Fruit fly (Drosophila melanogaster) whole organism, wandering third instar larva: Measurements from ENCODE around the gene CG34160.

Experiments
- GATAd ChIP-seq: sonication (Bioruptor generic); optimal IDR thresholded peaks from 2 replicates; lab custom pipeline; 2016; ENCODE audit warnings: missing biosample characterization, missing genetic modification characterization
- HLH106 ChIP-seq: fragments of 200-800 bp; optimal IDR thresholded peaks from 3 replicates; lab custom pipeline; 2019; ENCODE audit warnings: missing biosample characterization, mild to moderate bottlenecking, missing genetic modification characterization, moderate library complexity
- Myc ChIP-seq: fragments of >200 bp; optimal IDR thresholded peaks from 2 replicates; lab custom pipeline; 2017
- dmrt93B ChIP-seq: fragments of 200-800 bp; sonication (Bioruptor generic); optimal IDR thresholded peaks from 2 replicates; lab custom pipeline; 2018; ENCODE audit warnings: missing biosample characterization, mild to moderate bottlenecking, missing genetic modification characterization
- h ChIP-seq: fragments of 200-800 bp; sonication (Bioruptor generic); optimal IDR thresholded peaks from 3 replicates; lab custom pipeline; 2016; ENCODE audit warnings: missing biosample characterization, mild to moderate bottlenecking, missing genetic modification characterization

DNA sequence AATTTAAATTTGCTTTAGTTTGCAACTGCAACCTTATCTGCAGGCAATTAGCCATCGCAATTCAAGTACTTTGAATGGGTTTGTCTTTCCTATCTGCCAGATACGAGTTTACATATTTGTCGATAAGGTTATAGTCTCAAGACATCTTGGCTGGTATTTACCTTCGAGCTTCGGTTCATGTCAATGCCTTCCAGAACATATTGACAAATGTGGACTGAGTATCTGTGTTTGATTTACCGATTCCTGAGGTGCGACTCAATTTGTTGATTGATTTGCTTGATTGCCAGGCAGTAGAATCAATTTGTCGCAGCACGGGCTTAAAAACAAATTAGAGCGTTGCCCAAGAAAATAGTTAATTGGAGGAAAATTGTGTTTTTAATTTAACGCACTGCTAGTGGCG lies 26.7 kb upstream of the CG34160 start:
- no peak for TF ChIP-seq dmrt93B (GFP tag; lab: Kevin White, UChicago)
- no peak for TF ChIP-seq Myc
- TF ChIP-seq HLH106, result no peak
- no peak for TF ChIP-seq GATAd (GFP tag; lab: Kevin White, UChicago)
- TF ChIP-seq h (GFP tag; lab: Kevin White, UChicago), result peak; percentile 41
